Fruit fly (Drosophila melanogaster): ENCODE measurements around the gene Ilp7.

Gene Ilp7

dm6 chrX:3690631-3691030 lies 23.2 kb downstream of the Ilp7 start (continued):
- TF ChIP-seq CG7368 (GFP tag; optimal IDR thresholded peaks at IDR 0.05) (no peak), cyc (GFP tag; optimal IDR thresholded peaks at IDR 0.05) (peak; percentile 31), vri (GFP tag; optimal IDR thresholded peaks at IDR 0.05) (peak; percentile 27), esn (GFP tag; optimal IDR thresholded peaks at IDR 0.05) (peak; percentile 69), CG31627 (GFP tag; optimal IDR thresholded peaks at IDR 0.05) (peak; percentile 72), fd59A (GFP tag; optimal IDR thresholded peaks at IDR 0.05) (no peak), CG8119 (GFP tag; IDR thresholded peaks at IDR 0.05) (no peak), CG11294 (GFP tag; IDR thresholded peaks at IDR 0.05) (no peak), Met (GFP tag; optimal IDR thresholded peaks at IDR 0.05) (peak; percentile 55), CG11902 (GFP tag; optimal IDR thresholded peaks at IDR 0.05) (no peak), eg (GFP tag; IDR thresholded peaks at IDR 0.05) (no peak), CG8632 (GFP tag; optimal IDR thresholded peaks at IDR 0.05) (peak; percentile 2), fkh (GFP tag; optimal IDR thresholded peaks at IDR 0.05) (no peak), CG6854 (GFP tag; optimal IDR thresholded peaks at IDR 0.05) (no peak), svp (GFP tag) (peak; percentile 85), Eip93F (GFP tag; optimal IDR thresholded peaks at IDR 0.05) (no peak), Eip78C (GFP tag) (peak; percentile 80), CG16779 (tag; optimal IDR thresholded peaks at IDR 0.05) (no peak), net (GFP tag; optimal IDR thresholded peaks at IDR 0.05) (no peak), Gug (GFP tag; IDR thresholded peaks at IDR 0.05) (no peak), Hr4 (GFP tag; optimal IDR thresholded peaks at IDR 0.05) (no peak), dsx (GFP tag; optimal IDR thresholded peaks at IDR 0.05; ENCODE audit: poor library complexity, severe bottlenecking) (peak; percentile 23), Ets21C (GFP tag; optimal IDR thresholded peaks at IDR 0.05) (peak; percentile 41)

DNA sequence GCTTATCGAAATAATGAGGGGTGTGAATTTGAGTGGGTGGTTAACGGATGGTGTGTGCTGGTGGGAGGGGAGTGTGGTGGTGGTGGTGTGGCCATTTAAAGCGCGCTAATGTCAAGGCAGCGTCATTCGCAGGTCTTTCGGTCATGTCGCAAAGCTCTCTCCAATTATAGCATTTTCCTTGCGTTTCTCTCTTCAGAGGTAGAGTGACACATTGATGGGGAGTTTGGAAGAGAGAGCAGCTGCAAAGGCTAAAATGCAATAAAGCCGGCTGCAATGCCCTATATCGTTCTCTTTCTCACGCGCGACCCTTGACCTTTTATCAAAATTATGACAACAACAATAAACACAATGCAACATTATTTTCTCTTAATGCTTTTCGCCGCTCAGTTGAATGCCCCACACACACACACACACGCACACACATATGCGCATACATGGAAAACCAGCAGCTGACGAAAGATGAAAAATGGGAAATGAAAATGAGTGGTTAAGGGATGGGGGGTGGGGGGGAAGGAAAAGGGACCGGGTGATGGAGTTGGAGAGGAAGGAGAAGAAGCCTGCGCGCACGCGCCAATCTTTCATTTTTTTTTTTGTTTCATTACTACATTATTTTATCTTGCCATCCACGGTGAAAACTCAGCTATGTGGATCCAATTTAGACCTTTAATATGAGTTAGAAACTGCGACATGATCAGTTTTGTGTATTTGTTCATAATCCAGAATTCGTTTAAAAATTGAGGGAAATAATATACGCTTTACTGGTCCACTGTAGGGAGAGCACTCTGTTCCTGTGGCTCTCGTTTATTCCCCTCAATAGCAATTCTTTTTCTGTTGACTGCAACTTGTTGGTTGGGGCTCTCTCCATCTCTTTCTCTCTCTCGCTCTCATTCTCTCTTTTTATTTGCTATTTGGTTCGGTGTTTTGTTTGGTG lies 24.5 kb downstream of the Ilp7 start:
- TF ChIP-seq CG6808 (GFP tag; optimal IDR thresholded peaks at IDR 0.05): peak; percentile 80
- peak; percentile 79 for TF ChIP-seq CG6792 (GFP tag; optimal IDR thresholded peaks at IDR 0.05)
- peak; percentile 83 for TF ChIP-seq acj6 (GFP tag; optimal IDR thresholded peaks at IDR 0.05)
- TF ChIP-seq CG34406 (GFP tag; optimal IDR thresholded peaks at IDR 0.05): peak; percentile 76
- TF ChIP-seq CG7368 (GFP tag; optimal IDR thresholded peaks at IDR 0.05): peak; percentile 76
- peak; percentile 86 for TF ChIP-seq CG3919 (GFP tag; optimal IDR thresholded peaks at IDR 0.05)
- peak; percentile 67 for TF ChIP-seq Smox (GFP tag; optimal IDR thresholded peaks at IDR 0.05)
- TF ChIP-seq fd59A (GFP tag; optimal IDR thresholded peaks at IDR 0.05): peak; percentile 80
- TF ChIP-seq svp (GFP tag): peak; percentile 80
- TF ChIP-seq Ets21C (GFP tag; optimal IDR thresholded peaks at IDR 0.05): peak; percentile 70
- peak; percentile 67 for TF ChIP-seq Sox15 (GFP tag; optimal IDR thresholded peaks at IDR 0.05)
- TF ChIP-seq topi (GFP tag; optimal IDR thresholded peaks at IDR 0.05): peak; percentile 80
- TF ChIP-seq CG3032 (tag; optimal IDR thresholded peaks at IDR 0.05): peak; percentile 76
- TF ChIP-seq Hr39 (GFP tag; optimal IDR thresholded peaks at IDR 0.05): peak; percentile 79
- TF ChIP-seq CG11902 (GFP tag; optimal IDR thresholded peaks at IDR 0.05): peak; percentile 53
- peak; percentile 86 for TF ChIP-seq Lpt (GFP tag; optimal IDR thresholded peaks at IDR 0.05)
- TF ChIP-seq CG8119 (GFP tag; IDR thresholded peaks at IDR 0.05): peak; percentile 90
- TF ChIP-seq lz (GFP tag; optimal IDR thresholded peaks at IDR 0.05): peak; percentile 80
- peak; percentile 89 for TF ChIP-seq pdm3 (GFP tag; optimal IDR thresholded peaks at IDR 0.05)
- TF ChIP-seq Blimp-1 (GFP tag; optimal IDR thresholded peaks at IDR 0.05): no peak
- peak; percentile 84 for TF ChIP-seq achi (GFP tag; optimal IDR thresholded peaks at IDR 0.05)
- peak; percentile 86 for TF ChIP-seq CG10631 (GFP tag; optimal IDR thresholded peaks at IDR 0.05)
- TF ChIP-seq Sox14 (GFP tag; optimal IDR thresholded peaks at IDR 0.05): peak; percentile 87
- TF ChIP-seq CG10669 (GFP tag; optimal IDR thresholded peaks at IDR 0.05): peak; percentile 76
- TF ChIP-seq CG6854 (GFP tag; optimal IDR thresholded peaks at IDR 0.05): peak; percentile 45
- peak; percentile 65 for TF ChIP-seq Sox102F (GFP tag; optimal IDR thresholded peaks at IDR 0.05)
- TF ChIP-seq CG9139 (GFP tag; optimal IDR thresholded peaks at IDR 0.05): peak; percentile 67
- TF ChIP-seq CG11294 (GFP tag; IDR thresholded peaks at IDR 0.05): peak; percentile 85
- peak; percentile 92 for TF ChIP-seq CG6163 (GFP tag; IDR thresholded peaks at IDR 0.05)
- peak; percentile 44 for TF ChIP-seq fkh (GFP tag; optimal IDR thresholded peaks at IDR 0.05)
- TF ChIP-seq Eip93F (GFP tag; optimal IDR thresholded peaks at IDR 0.05): no peak
- TF ChIP-seq Ets96B (tag; optimal IDR thresholded peaks at IDR 0.05): peak; percentile 81
- peak; percentile 68 for TF ChIP-seq CG16779 (tag; optimal IDR thresholded peaks at IDR 0.05)
- peak; percentile 77 for TF ChIP-seq esn (GFP tag; optimal IDR thresholded peaks at IDR 0.05)
- TF ChIP-seq Gug (GFP tag; IDR thresholded peaks at IDR 0.05): peak; percentile 87
- TF ChIP-seq CG31627 (GFP tag; optimal IDR thresholded peaks at IDR 0.05): peak; percentile 79
- TF ChIP-seq ss (GFP tag; optimal IDR thresholded peaks at IDR 0.05): peak; percentile 79 to 85
- peak; percentile 95 for TF ChIP-seq eg (GFP tag; IDR thresholded peaks at IDR 0.05)
- TF ChIP-seq CG8632 (GFP tag; optimal IDR thresholded peaks at IDR 0.05): peak; percentile 58
